Worm (Caenorhabditis elegans) whole organism, young adult: ENCODE measurements around the gene nlp-18.

Experiments used
- B0336.3 ChIP-seq: fragments of 200-800 bp; sonication (Bioruptor generic); IDR thresholded peaks from 2 replicates; pipeline ENCODE4 v1.3.6; 2022; ENCODE audit warnings: missing genetic modification characterization, missing compliant biosample characterization
- F22D6.2 ChIP-seq: sonication (generic microtip); optimal IDR thresholded peaks from 2 replicates; lab custom pipeline; 2016; ENCODE audit warnings: mild to moderate bottlenecking, missing genetic modification characterization, missing compliant biosample characterization
- F52B5.7 ChIP-seq: sonication (generic microtip); optimal IDR thresholded peaks from 2 replicates; lab custom pipeline; 2016; ENCODE audit warnings: mild to moderate bottlenecking, missing genetic modification characterization, missing compliant biosample characterization
- K12H6.12 ChIP-seq: fragments of 200-800 bp; sonication (Bioruptor generic); optimal IDR thresholded peaks from 2 replicates; lab custom pipeline; 2018; ENCODE audit warnings: mild to moderate bottlenecking, missing genetic modification characterization, missing compliant biosample characterization
- Y67H2A.10 ChIP-seq: fragments of 200-800 bp; sonication (Bioruptor generic); conservative IDR thresholded peaks from 2 replicates; pipeline ENCODE4 v1.3.6; 2022; ENCODE audit warnings: missing genetic modification reagents, missing genetic modification characterization, missing compliant biosample characterization
- Y95B8A.8 ChIP-seq: fragments of 200-800 bp; sonication (Bioruptor generic); IDR thresholded peaks from 2 replicates; pipeline ENCODE4 v1.3.6; 2022; ENCODE audit warnings: missing genetic modification reagents, missing genetic modification characterization, missing compliant biosample characterization
- atf-7 ChIP-seq: sonication (generic microtip); optimal IDR thresholded peaks from 2 replicates; lab custom pipeline; 2017; ENCODE audit warnings: mild to moderate bottlenecking, missing genetic modification characterization, missing compliant biosample characterization
- attf-5 ChIP-seq: fragments of 200-800 bp; sonication (Bioruptor generic); optimal IDR thresholded peaks from 2 replicates; lab custom pipeline; 2018; ENCODE audit warnings: mild to moderate bottlenecking, missing genetic modification characterization, missing compliant biosample characterization
- cebp-1 ChIP-seq, 2 experiments: fragments of 200-800 bp in 1 of 2; sonication (Bioruptor generic) in 1 of 2; sonication (generic microtip) in 1 of 2; IDR thresholded peaks in 1 of 2; optimal IDR thresholded peaks in 1 of 2; 2 replicates each; pipeline versions ENCODE4 v1.3.6 to Lab custom; 2017 to 2022; ENCODE audit warnings: missing compliant biosample characterization in 2 of 2, missing genetic modification characterization in 2 of 2, mild to moderate bottlenecking in 1 of 2, missing genetic modification reagents in 1 of 2, moderate library complexity in 1 of 2
- ceh-91 ChIP-seq: fragments of 200-800 bp; sonication (Bioruptor generic); IDR thresholded peaks from 2 replicates; pipeline ENCODE4 v1.3.6; 2022; ENCODE audit warnings: missing genetic modification reagents, missing genetic modification characterization, missing compliant biosample characterization
- dpff-1 ChIP-seq: sonication (generic microtip); optimal IDR thresholded peaks from 2 replicates; lab custom pipeline; 2017; ENCODE audit warnings: mild to moderate bottlenecking, missing genetic modification characterization, missing compliant biosample characterization
- efl-1 ChIP-seq: fragments of 150-350 bp; optimal IDR thresholded peaks from 2 replicates; lab custom pipeline; 2014; ENCODE audit warnings: missing biosample characterization, missing genetic modification reagents, missing genetic modification characterization
- ekl-4 ChIP-seq: fragments of 200-800 bp; sonication (Bioruptor generic); IDR thresholded peaks from 2 replicates; pipeline ENCODE4 v1.3.6; 2022; ENCODE audit warnings: missing genetic modification reagents, missing genetic modification characterization, missing compliant biosample characterization
- gei-17 ChIP-seq: fragments of 200-800 bp; sonication (Bioruptor generic); optimal IDR thresholded peaks from 2 replicates; lab custom pipeline; 2018; ENCODE audit warnings: mild to moderate bottlenecking, missing genetic modification characterization, missing compliant biosample characterization
- him-1 ChIP-seq: sonication (generic microtip); optimal IDR thresholded peaks from 2 replicates; lab custom pipeline; 2016; ENCODE audit warnings: missing genotype, missing genetic modification reagents, missing genetic modification characterization, missing compliant biosample characterization
- hmg-1.2 ChIP-seq: fragments of 200-800 bp; sonication (Bioruptor generic); IDR thresholded peaks from 2 replicates; pipeline ENCODE4 v1.3.6; 2022; ENCODE audit warnings: missing genetic modification reagents, missing genetic modification characterization, missing compliant biosample characterization
- hmg-20 ChIP-seq: fragments of 200-800 bp; sonication (Bioruptor generic); IDR thresholded peaks from 2 replicates; pipeline ENCODE4 v1.3.6; 2022; ENCODE audit warnings: missing genetic modification reagents, missing genetic modification characterization, missing compliant biosample characterization
- hrde-1 ChIP-seq: sonication (generic microtip); optimal IDR thresholded peaks from 2 replicates; lab custom pipeline; 2016; ENCODE audit warnings: missing genetic modification characterization, mild to moderate bottlenecking, missing compliant biosample characterization, moderate library complexity, missing genotype, missing genetic modification reagents, borderline replicate concordance
- let-607 ChIP-seq, 2 experiments: fragments of 200-800 bp in 1 of 2; sonication (Bioruptor generic) in 1 of 2; sonication (generic microtip) in 1 of 2; optimal IDR thresholded peaks; 2 replicates each; lab custom pipeline; 2016 to 2018; ENCODE audit warnings: mild to moderate bottlenecking in 2 of 2, missing compliant biosample characterization in 2 of 2, missing genetic modification characterization in 2 of 2, moderate library complexity in 2 of 2, missing genotype in 1 of 2
- lin-26 ChIP-seq: fragments of 200-800 bp; sonication (Bioruptor generic); IDR thresholded peaks from 2 replicates; pipeline ENCODE4 v1.3.6; 2022; ENCODE audit warnings: missing genetic modification reagents, missing genetic modification characterization, missing compliant biosample characterization
- lin-35 ChIP-seq, 3 experiments: fragments of 150-350 bp in 2 of 3; sonication (generic microtip) in 1 of 3; optimal IDR thresholded peaks; 2 replicates each; lab custom pipeline; 2014 to 2018; ENCODE audit warnings: missing biosample characterization in 3 of 3, missing genetic modification characterization in 3 of 3, missing genetic modification reagents in 3 of 3
- lin-40 ChIP-seq: sonication (generic microtip); optimal IDR thresholded peaks from 2 replicates; lab custom pipeline; 2016; ENCODE audit warnings: missing genetic modification characterization, mild to moderate bottlenecking, missing compliant biosample characterization, missing genotype, missing genetic modification reagents
- lir-1 ChIP-seq: fragments of 200-800 bp; sonication (Bioruptor generic); conservative IDR thresholded peaks from 2 replicates; pipeline ENCODE4 v1.3.6; 2022; ENCODE audit warnings: missing genetic modification reagents, missing genetic modification characterization, missing compliant biosample characterization
- madf-3 ChIP-seq: fragments of 200-800 bp; sonication (Bioruptor generic); IDR thresholded peaks from 2 replicates; pipeline ENCODE4 v1.3.6; 2022; ENCODE audit warnings: missing genetic modification reagents, missing genetic modification characterization, missing compliant biosample characterization
- mcd-1 ChIP-seq: fragments of 200-800 bp; sonication (Bioruptor generic); IDR thresholded peaks from 2 replicates; pipeline ENCODE4 v1.3.6; 2022; ENCODE audit warnings: missing genetic modification reagents, missing genetic modification characterization, missing compliant biosample characterization
- nfya-1 ChIP-seq: sonication (generic microtip); optimal IDR thresholded peaks from 2 replicates; lab custom pipeline; 2017; ENCODE audit warnings: antibody characterized with exemption, missing compliant biosample characterization, missing genetic modification characterization, borderline replicate concordance; ENCODE audit not compliant: insufficient read depth
- nhr-120 ChIP-seq: fragments of 200-800 bp; sonication (Bioruptor generic); IDR thresholded peaks from 2 replicates; pipeline ENCODE4 v1.3.6; 2022; ENCODE audit warnings: missing genetic modification characterization, missing compliant biosample characterization
- pbrm-1 ChIP-seq: fragments of 200-800 bp; sonication (Bioruptor generic); IDR thresholded peaks from 2 replicates; pipeline ENCODE4 v1.3.6; 2022; ENCODE audit warnings: missing genetic modification reagents, missing genetic modification characterization, missing compliant biosample characterization
- repo-1 ChIP-seq: sonication (generic microtip); optimal IDR thresholded peaks from 2 replicates; lab custom pipeline; 2017; ENCODE audit warnings: mild to moderate bottlenecking, missing genetic modification characterization, missing compliant biosample characterization
- snpc-1.1 ChIP-seq: sonication (generic microtip); optimal IDR thresholded peaks from 2 replicates; lab custom pipeline; 2017; ENCODE audit warnings: missing genetic modification characterization, mild to moderate bottlenecking, missing compliant biosample characterization, antibody characterized with exemption, moderate library complexity, missing genotype, missing genetic modification reagents; ENCODE audit not compliant: insufficient read depth
- snpc-1.3 ChIP-seq: sonication (generic microtip); optimal IDR thresholded peaks from 2 replicates; lab custom pipeline; 2017; ENCODE audit warnings: missing genetic modification characterization, mild to moderate bottlenecking, missing compliant biosample characterization, antibody characterized with exemption, moderate library complexity, missing genotype, missing genetic modification reagents; ENCODE audit not compliant: insufficient read depth
- snpc-3.4 ChIP-seq: sonication (generic microtip); optimal IDR thresholded peaks from 2 replicates; lab custom pipeline; 2017; ENCODE audit warnings: missing genetic modification characterization, mild to moderate bottlenecking, missing compliant biosample characterization, antibody characterized with exemption, moderate library complexity, missing genotype, missing genetic modification reagents
- snpc-4 ChIP-seq, 5 experiments: fragments of 150-350 bp in 1 of 5; sonication (generic microtip) in 4 of 5; optimal IDR thresholded peaks; 2 replicates each; lab custom pipeline; 2014 to 2018; ENCODE audit warnings: missing genetic modification characterization in 5 of 5, missing biosample characterization in 3 of 5, antibody characterized with exemption in 2 of 5, mild to moderate bottlenecking in 2 of 5, missing compliant biosample characterization in 2 of 5, missing genotype in 2 of 5, moderate library complexity in 2 of 5, missing genetic modification reagents in 1 of 5
- tbp1 ChIP-seq: fragments of 200-800 bp; sonication (Bioruptor generic); optimal IDR thresholded peaks from 2 replicates; lab custom pipeline; 2018; ENCODE audit warnings: mild to moderate bottlenecking, missing genetic modification characterization, missing compliant biosample characterization
- zfh-2 ChIP-seq: fragments of 200-800 bp; sonication (Bioruptor generic); conservative IDR thresholded peaks from 2 replicates; pipeline ENCODE4 v1.3.6; 2022; ENCODE audit warnings: missing genetic modification reagents, missing genetic modification characterization, missing compliant biosample characterization
- ztf-18 ChIP-seq: sonication (generic microtip); optimal IDR thresholded peaks from 2 replicates; lab custom pipeline; 2016; ENCODE audit warnings: missing genotype, mild to moderate bottlenecking, missing genetic modification characterization, missing compliant biosample characterization

Gene nlp-18

DNA sequence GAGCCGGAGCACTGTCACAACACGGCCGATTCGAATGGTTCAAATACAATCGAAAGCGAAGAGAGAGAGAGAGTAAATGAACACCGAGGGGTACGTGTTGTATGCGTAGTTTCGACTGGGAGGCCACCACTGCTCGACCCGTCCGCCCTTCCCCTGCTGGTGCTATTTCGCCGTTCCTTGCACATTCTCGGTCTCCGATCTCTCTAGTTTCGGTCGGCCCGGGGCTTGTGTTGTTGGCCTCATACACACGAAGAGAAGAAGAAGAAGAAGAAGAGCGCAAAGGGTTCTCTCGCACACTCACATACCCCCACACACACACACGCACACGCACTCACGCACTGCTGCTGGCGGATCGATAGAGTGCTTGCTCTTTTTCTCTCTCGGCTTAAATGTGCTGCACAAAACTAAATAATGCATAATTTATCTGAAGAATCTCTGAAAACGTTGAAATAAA lies 12.7 kb upstream of the nlp-18 start (continued):
- TF ChIP-seq zfh-2 (GFP tag; lab: Robert Waterston, UW) (peak; percentile 96), ekl-4 (0 out of 2 replicates have a peak, but pooled peaks have one; percentile 32), snpc-1.3 (tag; lab: Kevin White, UChicago) (peak; percentile 21), attf-5 (peak; percentile 85), efl-1 (GFP tag; lab: Kevin White, UChicago) (no peak), Y95B8A.8 (GFP tag; lab: Robert Waterston, UW) (no peak), snpc-1.1 (tag; lab: Kevin White, UChicago) (no peak), let-607 (tag; optimal IDR thresholded peaks at IDR 0.05; lab: Kevin White, UChicago) (peak; percentile 9 to 14), lin-35 (GFP tag; optimal IDR thresholded peaks at IDR 0.05; lab: Kevin White, UChicago) (peak in 1 of 3 experiments; percentile 7), ztf-18 (tag; lab: Kevin White, UChicago) (peak; percentile 52), gei-17 (GFP tag; lab: Kevin White, UChicago) (peak; percentile 5), B0336.3 (GFP tag; lab: Robert Waterston, UW) (peak; percentile 82)

DNA sequence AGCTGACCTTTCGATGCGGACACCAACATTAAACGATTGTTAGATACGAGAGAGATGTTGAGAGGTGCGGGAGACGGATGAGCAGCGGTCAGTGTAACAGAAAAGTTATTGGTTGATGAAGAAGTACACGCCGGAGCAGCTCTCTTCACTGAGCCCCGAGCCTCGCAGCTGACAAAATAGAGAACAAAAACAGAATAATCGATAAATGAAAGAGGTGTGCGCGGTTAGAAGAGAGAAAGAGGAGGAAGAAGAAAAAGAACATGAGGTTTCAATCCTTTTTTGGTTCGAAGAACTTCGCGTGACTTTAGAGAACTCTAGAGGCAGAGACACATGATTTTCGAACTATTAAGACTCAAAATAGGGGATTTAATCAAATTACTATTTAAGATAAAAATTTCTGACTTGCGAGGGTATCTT lies 11.7 kb upstream of the nlp-18 start:
- TF ChIP-seq pbrm-1 (GFP tag; lab: Robert Waterston, UW) (0 out of 2 replicates have a peak, but pooled peaks have one; percentile 33), lin-26 (GFP tag; lab: Robert Waterston, UW) (0 out of 2 replicates have a peak, but pooled peaks have one; percentile 24), ceh-91 (GFP tag; lab: Robert Waterston, UW) (no peak), attf-5 (peak; percentile 36), madf-3 (0 out of 2 replicates have a peak, but pooled peaks have one; percentile 44), cebp-1 (GFP tag; IDR thresholded peaks at IDR 0.05; lab: Robert Waterston, UW) (no peak), cebp-1 (tag; optimal IDR thresholded peaks at IDR 0.05; lab: Kevin White, UChicago) (peak; percentile 18), hmg-1.2 (GFP tag; lab: Robert Waterston, UW) (no peak), snpc-4 (GFP tag; optimal IDR thresholded peaks at IDR 0.05; lab: Kevin White, UChicago) (no peak), snpc-4 (tag; optimal IDR thresholded peaks at IDR 0.05; lab: Kevin White, UChicago) (peak in 2 of 4 experiments; percentile 5 to 11), zfh-2 (GFP tag; lab: Robert Waterston, UW) (peak; percentile 31; the same call in 1 of the 2 replicates), nhr-120 (GFP tag; lab: Robert Waterston, UW) (no peak), snpc-3.4 (tag; lab: Kevin White, UChicago) (no peak), K12H6.12 (tag; lab: Kevin White, UChicago) (peak; percentile 15), lin-35 (GFP tag; optimal IDR thresholded peaks at IDR 0.05; lab: Kevin White, UChicago) (peak in 1 of 3 experiments; percentile 25), mcd-1 (0 out of 2 replicates have a peak, but pooled peaks have one; percentile 24), lin-40 (tag; lab: Kevin White, UChicago) (peak; percentile 8), atf-7 (tag; lab: Kevin White, UChicago) (peak; percentile 10)

ce11 chrII:11041027-11041426 lies 10.8 kb upstream of the nlp-18 start, which contains the start of gene cey-1:
Gene cey-1, minus strand, starts transcription at chrII:11041206.
- TF ChIP-seq tbp1 (no peak), snpc-1.1 (tag; lab: Kevin White, UChicago) (no peak), hrde-1 (tag; lab: Kevin White, UChicago) (no peak), Y67H2A.10 (GFP tag; lab: Robert Waterston, UW) (no peak), F22D6.2 (tag; lab: Kevin White, UChicago) (no peak), nfya-1 (tag; lab: Kevin White, UChicago) (no peak), repo-1 (tag; lab: Kevin White, UChicago) (no peak), dpff-1 (no peak), hmg-20 (no peak), lir-1 (GFP tag; lab: Robert Waterston, UW) (no peak), F52B5.7 (tag; lab: Kevin White, UChicago) (no peak), him-1 (tag; lab: Kevin White, UChicago) (no peak)
